Worm (Caenorhabditis elegans) whole organism, mixed stage, embryonic: Measurements from ENCODE around the gene ZK616.3.
"Not testable (repeated sequence)": the region's sequence is repeated elsewhere in the genome, so short reads cannot be mapped to it uniquely, and the experiment has no call there.

Experiments
- elt-1 ChIP-seq: sonication (generic microtip); optimal IDR thresholded peaks from 2 replicates; lab custom pipeline; 2017; ENCODE audit warnings: missing genetic modification characterization, mild to moderate bottlenecking, missing compliant biosample characterization, antibody characterized with exemption, moderate library complexity, borderline replicate concordance; ENCODE audit not compliant: insufficient read depth
- elt-3 ChIP-seq: fragments of 150-350 bp; optimal IDR thresholded peaks from 2 replicates; lab custom pipeline; 2014; ENCODE audit warnings: missing biosample characterization, missing genetic modification characterization
- flh-1 ChIP-seq: fragments of 200-800 bp; sonication (Bioruptor generic); optimal IDR thresholded peaks from 2 replicates; lab custom pipeline; 2018; ENCODE audit warnings: mild to moderate bottlenecking, missing genetic modification characterization, moderate library complexity, missing compliant biosample characterization
- hlh-1 ChIP-seq: fragments of 150-350 bp; optimal IDR thresholded peaks from 2 replicates; lab custom pipeline; 2014; ENCODE audit warnings: missing biosample characterization, missing genetic modification reagents, missing genetic modification characterization
- lin-13 ChIP-seq: fragments of 150-350 bp; optimal IDR thresholded peaks from 2 replicates; lab custom pipeline; 2014; ENCODE audit warnings: missing biosample characterization, missing genetic modification characterization
- mep-1 ChIP-seq: fragments of 150-350 bp; optimal IDR thresholded peaks from 2 replicates; lab custom pipeline; 2017; ENCODE audit warnings: missing biosample characterization, missing genetic modification reagents, missing genetic modification characterization, inconsistent platforms
- nhr-12 ChIP-seq: fragments of 150-350 bp; optimal IDR thresholded peaks from 2 replicates; lab custom pipeline; 2014; ENCODE audit warnings: missing biosample characterization, missing genetic modification characterization
- nhr-237 ChIP-seq: fragments of 150-350 bp; optimal IDR thresholded peaks from 2 replicates; lab custom pipeline; 2014; ENCODE audit warnings: missing biosample characterization, missing genetic modification characterization
- snpc-4 ChIP-seq: fragments of 150-350 bp; optimal IDR thresholded peaks from 2 replicates; lab custom pipeline; 2014; ENCODE audit warnings: missing biosample characterization, missing genetic modification characterization
- sptf-1 ChIP-seq: sonication (generic microtip); optimal IDR thresholded peaks from 2 replicates; lab custom pipeline; 2017; ENCODE audit warnings: mild to moderate bottlenecking, missing genetic modification characterization, moderate library complexity, missing compliant biosample characterization
- zip-8 ChIP-seq: fragments of 150-350 bp; optimal IDR thresholded peaks from 2 replicates; lab custom pipeline; 2014; ENCODE audit warnings: missing biosample characterization, missing genetic modification characterization
- ztf-11 ChIP-seq: fragments of 150-350 bp; optimal IDR thresholded peaks from 2 replicates; lab custom pipeline; 2014; ENCODE audit warnings: missing biosample characterization, missing genetic modification characterization

DNA sequence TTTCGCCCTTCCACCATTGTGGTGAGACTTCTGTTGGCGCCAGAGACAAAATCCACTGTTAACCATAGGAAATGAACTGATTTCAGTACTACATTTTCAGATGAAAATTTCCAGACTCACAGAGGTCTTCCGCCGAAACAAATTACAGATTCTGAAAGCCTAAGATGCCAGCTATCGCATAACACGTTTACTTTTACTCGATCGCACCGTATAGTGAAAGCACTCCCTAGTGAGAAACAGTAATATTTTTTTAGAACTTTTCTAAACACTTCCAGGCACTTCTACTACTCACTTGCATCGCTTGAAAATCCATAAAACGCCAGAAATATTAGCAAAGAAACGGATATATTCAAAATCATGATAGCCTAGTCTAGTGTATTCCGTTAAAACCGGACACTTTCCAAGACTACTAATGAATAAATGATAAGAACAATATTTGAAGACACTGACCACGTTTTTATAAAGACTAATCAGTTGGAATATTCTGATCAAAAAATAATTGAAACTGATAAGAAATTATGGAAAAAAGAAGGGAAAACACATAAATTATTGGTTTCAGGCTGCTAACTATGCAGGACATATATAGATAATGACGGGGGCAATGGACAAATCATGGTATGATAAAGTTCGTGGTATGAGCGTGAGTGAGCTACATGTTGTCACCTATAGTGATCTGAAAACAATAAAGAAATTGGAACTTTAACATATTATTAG lies 46.2 kb upstream of the ZK616.3 start, which contains the start of gene gba-4:
- not testable (repeated sequence) for TF ChIP-seq lin-13; snpc-4 (tag; lab: Kevin White, UChicago); nhr-12 (tag; lab: Kevin White, UChicago); ztf-11 (tag; lab: Kevin White, UChicago); mep-1 (tag; lab: Kevin White, UChicago); flh-1 (GFP tag; lab: Kevin White, UChicago); nhr-237 (tag; lab: Kevin White, UChicago); sptf-1 (tag; lab: Kevin White, UChicago); hlh-1; zip-8 (tag; lab: Kevin White, UChicago); elt-1 (tag; lab: Kevin White, UChicago); elt-3 (tag; lab: Kevin White, UChicago)
